Worm (Caenorhabditis elegans) whole organism, young adult: ENCODE measurements around the gene vha-6.

Experiments used
- B0035.1 ChIP-seq: sonication (generic microtip); optimal IDR thresholded peaks from 2 replicates; lab custom pipeline; 2016; ENCODE audit warnings: missing genetic modification characterization, mild to moderate bottlenecking, missing compliant biosample characterization, missing genotype, missing genetic modification reagents
- C06A6.2 ChIP-seq: fragments of 200-800 bp; sonication (Bioruptor generic); conservative IDR thresholded peaks from 2 replicates; pipeline ENCODE4 v1.3.6; 2022; ENCODE audit warnings: missing genetic modification characterization, missing compliant biosample characterization
- D2030.7 ChIP-seq: fragments of 200-800 bp; sonication (Bioruptor generic); IDR thresholded peaks from 2 replicates; pipeline ENCODE4 v1.3.6; 2022; ENCODE audit warnings: missing genetic modification reagents, missing genetic modification characterization, missing compliant biosample characterization
- F57C9.4 ChIP-seq: sonication (generic microtip); optimal IDR thresholded peaks from 2 replicates; lab custom pipeline; 2017; ENCODE audit warnings: mild to moderate bottlenecking, missing genetic modification characterization, missing compliant biosample characterization
- T07F8.4 ChIP-seq: sonication (generic microtip); optimal IDR thresholded peaks from 2 replicates; lab custom pipeline; 2016; ENCODE audit warnings: mild to moderate bottlenecking, missing genetic modification characterization, moderate library complexity, missing compliant biosample characterization
- Y53G8AR.9 ChIP-seq: fragments of 200-800 bp; sonication (Bioruptor generic); conservative IDR thresholded peaks from 2 replicates; pipeline ENCODE4 v1.3.6; 2022; ENCODE audit warnings: missing genetic modification reagents, missing genetic modification characterization, missing compliant biosample characterization
- Y95B8A.8 ChIP-seq: fragments of 200-800 bp; sonication (Bioruptor generic); IDR thresholded peaks from 2 replicates; pipeline ENCODE4 v1.3.6; 2022; ENCODE audit warnings: missing genetic modification reagents, missing genetic modification characterization, missing compliant biosample characterization
- aptf-3 ChIP-seq: fragments of 200-800 bp; sonication (Bioruptor generic); IDR thresholded peaks from 2 replicates; pipeline ENCODE4 v1.3.6; 2022; ENCODE audit warnings: missing genetic modification characterization, missing compliant biosample characterization
- attf-5 ChIP-seq: fragments of 200-800 bp; sonication (Bioruptor generic); optimal IDR thresholded peaks from 2 replicates; lab custom pipeline; 2018; ENCODE audit warnings: mild to moderate bottlenecking, missing genetic modification characterization, missing compliant biosample characterization
- bed-1 ChIP-seq: fragments of 200-800 bp; sonication (Bioruptor generic); IDR thresholded peaks from 2 replicates; pipeline ENCODE4 v1.3.6; 2022; ENCODE audit warnings: missing genetic modification reagents, missing genetic modification characterization, missing compliant biosample characterization
- cebp-1 ChIP-seq, 2 experiments: fragments of 200-800 bp in 1 of 2; sonication (Bioruptor generic) in 1 of 2; sonication (generic microtip) in 1 of 2; IDR thresholded peaks in 1 of 2; optimal IDR thresholded peaks in 1 of 2; 2 replicates each; pipeline versions ENCODE4 v1.3.6 to Lab custom; 2017 to 2022; ENCODE audit warnings: missing compliant biosample characterization in 2 of 2, missing genetic modification characterization in 2 of 2, mild to moderate bottlenecking in 1 of 2, missing genetic modification reagents in 1 of 2, moderate library complexity in 1 of 2
- cebp-2 ChIP-seq: fragments of 200-800 bp; sonication (Bioruptor generic); IDR thresholded peaks from 2 replicates; pipeline ENCODE4 v1.3.6; 2022; ENCODE audit warnings: missing genetic modification characterization, missing compliant biosample characterization
- ceh-27 ChIP-seq: fragments of 200-800 bp; sonication (Bioruptor generic); optimal IDR thresholded peaks from 2 replicates; lab custom pipeline; 2018; ENCODE audit warnings: mild to moderate bottlenecking, missing genetic modification characterization, moderate library complexity, missing compliant biosample characterization
- chd-7 ChIP-seq: sonication (generic microtip); optimal IDR thresholded peaks from 2 replicates; lab custom pipeline; 2016; ENCODE audit warnings: mild to moderate bottlenecking, missing genetic modification characterization, moderate library complexity, missing compliant biosample characterization
- egl-18 ChIP-seq: fragments of 200-800 bp; sonication (Bioruptor generic); IDR thresholded peaks from 2 replicates; pipeline ENCODE4 v1.3.6; 2022; ENCODE audit warnings: missing genetic modification reagents, missing genetic modification characterization, missing compliant biosample characterization
- egl-44 ChIP-seq: fragments of 200-800 bp; sonication (Bioruptor generic); IDR thresholded peaks from 2 replicates; pipeline ENCODE4 v1.3.6; 2022; ENCODE audit warnings: missing genetic modification reagents, missing genetic modification characterization, missing compliant biosample characterization
- fkh-3 ChIP-seq: sonication (generic microtip); optimal IDR thresholded peaks from 2 replicates; lab custom pipeline; 2016; ENCODE audit warnings: mild to moderate bottlenecking, missing genetic modification characterization, missing compliant biosample characterization
- gei-17 ChIP-seq: fragments of 200-800 bp; sonication (Bioruptor generic); optimal IDR thresholded peaks from 2 replicates; lab custom pipeline; 2018; ENCODE audit warnings: mild to moderate bottlenecking, missing genetic modification characterization, missing compliant biosample characterization
- him-1 ChIP-seq: sonication (generic microtip); optimal IDR thresholded peaks from 2 replicates; lab custom pipeline; 2016; ENCODE audit warnings: missing genotype, missing genetic modification reagents, missing genetic modification characterization, missing compliant biosample characterization
- hlh-26 ChIP-seq: fragments of 200-800 bp; sonication (Bioruptor generic); conservative IDR thresholded peaks from 2 replicates; pipeline ENCODE4 v1.3.6; 2022; ENCODE audit warnings: missing genetic modification reagents, missing genetic modification characterization, missing compliant biosample characterization
- hmg-20 ChIP-seq: fragments of 200-800 bp; sonication (Bioruptor generic); IDR thresholded peaks from 2 replicates; pipeline ENCODE4 v1.3.6; 2022; ENCODE audit warnings: missing genetic modification reagents, missing genetic modification characterization, missing compliant biosample characterization
- hrde-1 ChIP-seq: sonication (generic microtip); optimal IDR thresholded peaks from 2 replicates; lab custom pipeline; 2016; ENCODE audit warnings: missing genetic modification characterization, mild to moderate bottlenecking, missing compliant biosample characterization, moderate library complexity, missing genotype, missing genetic modification reagents, borderline replicate concordance
- hsf-1 ChIP-seq: fragments of 200-800 bp; sonication (Bioruptor generic); IDR thresholded peaks from 2 replicates; pipeline ENCODE4 v1.3.6; 2022; ENCODE audit warnings: missing genetic modification reagents, missing genetic modification characterization, missing compliant biosample characterization
- lin-54 ChIP-seq: fragments of 200-800 bp; sonication (Bioruptor generic); optimal IDR thresholded peaks from 2 replicates; lab custom pipeline; 2018; ENCODE audit warnings: mild to moderate bottlenecking, missing genetic modification characterization, missing compliant biosample characterization
- lsl-1 ChIP-seq: fragments of 200-800 bp; sonication (Bioruptor generic); optimal IDR thresholded peaks from 2 replicates; lab custom pipeline; 2018; ENCODE audit warnings: mild to moderate bottlenecking, missing genetic modification characterization, moderate library complexity, missing compliant biosample characterization
- mcd-1 ChIP-seq: fragments of 200-800 bp; sonication (Bioruptor generic); IDR thresholded peaks from 2 replicates; pipeline ENCODE4 v1.3.6; 2022; ENCODE audit warnings: missing genetic modification reagents, missing genetic modification characterization, missing compliant biosample characterization
- mel-28 ChIP-seq: sonication (generic microtip); optimal IDR thresholded peaks from 2 replicates; lab custom pipeline; 2016; ENCODE audit warnings: borderline replicate concordance, mild to moderate bottlenecking, missing genetic modification characterization, missing compliant biosample characterization
- nfya-1 ChIP-seq: sonication (generic microtip); optimal IDR thresholded peaks from 2 replicates; lab custom pipeline; 2017; ENCODE audit warnings: antibody characterized with exemption, missing compliant biosample characterization, missing genetic modification characterization, borderline replicate concordance; ENCODE audit not compliant: insufficient read depth
- nfya-2 ChIP-seq: fragments of 200-800 bp; sonication (Bioruptor generic); IDR thresholded peaks from 2 replicates; pipeline ENCODE4 v1.3.6; 2022; ENCODE audit warnings: missing genetic modification reagents, missing genetic modification characterization, missing compliant biosample characterization
- nhr-120 ChIP-seq: fragments of 200-800 bp; sonication (Bioruptor generic); IDR thresholded peaks from 2 replicates; pipeline ENCODE4 v1.3.6; 2022; ENCODE audit warnings: missing genetic modification characterization, missing compliant biosample characterization
- nhr-27 ChIP-seq: fragments of 200-800 bp; sonication (Bioruptor generic); optimal IDR thresholded peaks from 2 replicates; lab custom pipeline; 2018; ENCODE audit warnings: mild to moderate bottlenecking, missing genetic modification characterization, moderate library complexity, missing compliant biosample characterization
- nhr-80 ChIP-seq: sonication (generic microtip); optimal IDR thresholded peaks from 2 replicates; lab custom pipeline; 2016; ENCODE audit warnings: missing genetic modification characterization, missing compliant biosample characterization
- snpc-1.1 ChIP-seq: sonication (generic microtip); optimal IDR thresholded peaks from 2 replicates; lab custom pipeline; 2017; ENCODE audit warnings: missing genetic modification characterization, mild to moderate bottlenecking, missing compliant biosample characterization, antibody characterized with exemption, moderate library complexity, missing genotype, missing genetic modification reagents; ENCODE audit not compliant: insufficient read depth
- snpc-1.3 ChIP-seq: sonication (generic microtip); optimal IDR thresholded peaks from 2 replicates; lab custom pipeline; 2017; ENCODE audit warnings: missing genetic modification characterization, mild to moderate bottlenecking, missing compliant biosample characterization, antibody characterized with exemption, moderate library complexity, missing genotype, missing genetic modification reagents; ENCODE audit not compliant: insufficient read depth
- snpc-3.4 ChIP-seq: sonication (generic microtip); optimal IDR thresholded peaks from 2 replicates; lab custom pipeline; 2017; ENCODE audit warnings: missing genetic modification characterization, mild to moderate bottlenecking, missing compliant biosample characterization, antibody characterized with exemption, moderate library complexity, missing genotype, missing genetic modification reagents
- snpc-4 ChIP-seq, 5 experiments: fragments of 150-350 bp in 1 of 5; sonication (generic microtip) in 4 of 5; optimal IDR thresholded peaks; 2 replicates each; lab custom pipeline; 2014 to 2018; ENCODE audit warnings: missing genetic modification characterization in 5 of 5, missing biosample characterization in 3 of 5, antibody characterized with exemption in 2 of 5, mild to moderate bottlenecking in 2 of 5, missing compliant biosample characterization in 2 of 5, missing genotype in 2 of 5, moderate library complexity in 2 of 5, missing genetic modification reagents in 1 of 5
- sptf-2 ChIP-seq: fragments of 200-800 bp; sonication (Bioruptor generic); optimal IDR thresholded peaks from 2 replicates; lab custom pipeline; 2018; ENCODE audit warnings: mild to moderate bottlenecking, missing genetic modification characterization, missing compliant biosample characterization
- tlf-1 ChIP-seq: fragments of 200-800 bp; sonication (Bioruptor generic); optimal IDR thresholded peaks from 2 replicates; lab custom pipeline; 2018; ENCODE audit warnings: mild to moderate bottlenecking, missing genetic modification characterization, missing compliant biosample characterization
- unc-62 ChIP-seq: fragments of 150-350 bp; optimal IDR thresholded peaks from 2 replicates; lab custom pipeline; 2014; ENCODE audit warnings: missing biosample characterization, missing genetic modification reagents, missing genetic modification characterization
- xnd-1 ChIP-seq: sonication (generic microtip); optimal IDR thresholded peaks from 2 replicates; lab custom pipeline; 2016; ENCODE audit warnings: missing genotype, missing genetic modification reagents, missing genetic modification characterization, missing compliant biosample characterization
- zim-3 ChIP-seq: sonication (generic microtip); optimal IDR thresholded peaks from 2 replicates; lab custom pipeline; 2017; ENCODE audit warnings: mild to moderate bottlenecking, missing genetic modification characterization, moderate library complexity, missing compliant biosample characterization
- ztf-18 ChIP-seq: sonication (generic microtip); optimal IDR thresholded peaks from 2 replicates; lab custom pipeline; 2016; ENCODE audit warnings: missing genotype, mild to moderate bottlenecking, missing genetic modification characterization, missing compliant biosample characterization
- ztf-26 ChIP-seq: sonication (generic microtip); optimal IDR thresholded peaks from 2 replicates; lab custom pipeline; 2017; ENCODE audit warnings: missing genetic modification characterization, missing compliant biosample characterization
- ztf-28 ChIP-seq: fragments of 200-800 bp; sonication (Bioruptor generic); IDR thresholded peaks from 2 replicates; pipeline ENCODE4 v1.3.6; 2022; ENCODE audit warnings: missing genetic modification reagents, missing genetic modification characterization, missing compliant biosample characterization
- ztf-3 ChIP-seq: fragments of 200-800 bp; sonication (Bioruptor generic); optimal IDR thresholded peaks from 2 replicates; lab custom pipeline; 2018; ENCODE audit warnings: mild to moderate bottlenecking, missing genetic modification characterization, missing compliant biosample characterization

Gene vha-6

DNA sequence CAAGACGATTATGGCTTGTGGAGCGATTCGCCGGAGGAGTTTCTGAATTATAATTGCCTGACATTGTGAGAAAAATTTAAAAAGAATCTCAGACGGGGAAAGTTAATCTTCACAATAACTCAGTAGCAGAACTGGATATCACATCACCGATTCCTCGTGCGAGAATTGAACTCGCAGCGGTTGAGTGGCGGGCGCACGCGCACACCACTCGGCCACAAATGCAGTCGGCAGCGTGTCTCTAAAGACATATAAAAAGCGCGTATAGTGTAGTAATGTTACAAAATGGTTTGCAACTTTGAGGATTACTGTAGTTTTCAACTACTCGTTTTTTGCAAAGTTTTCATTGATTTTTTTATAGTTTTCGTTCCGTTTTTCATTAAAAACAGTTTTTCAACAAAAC lies 46.3 kb upstream of the vha-6 start (continued):
- peak; percentile 98 for TF ChIP-seq him-1 (tag; lab: Kevin White, UChicago)
- peak; percentile 97 for TF ChIP-seq cebp-2
- TF ChIP-seq unc-62 (GFP tag; lab: Kevin White, UChicago) = no peak
- peak; percentile 76 for TF ChIP-seq tlf-1 (GFP tag; lab: Kevin White, UChicago)
- TF ChIP-seq C06A6.2 (GFP tag; lab: Robert Waterston, UW) = peak; percentile 57
- TF ChIP-seq ztf-18 (tag; lab: Kevin White, UChicago) = peak; percentile 89
- TF ChIP-seq snpc-1.1 (tag; lab: Kevin White, UChicago) = peak; percentile 82
- peak; percentile 93 for TF ChIP-seq chd-7 (tag; lab: Kevin White, UChicago)
- TF ChIP-seq snpc-1.3 = peak; percentile 97
- TF ChIP-seq hmg-20 (GFP tag; lab: Robert Waterston, UW) = peak; percentile 88
- TF ChIP-seq sptf-2 (GFP tag; lab: Kevin White, UChicago) = peak; percentile 98
- TF ChIP-seq aptf-3 (GFP tag; lab: Robert Waterston, UW) = 0 out of 2 replicates have a peak, but pooled peaks have one; percentile 58
- TF ChIP-seq D2030.7 = peak; percentile 90
- peak; percentile 82 for TF ChIP-seq lsl-1 (GFP tag; lab: Kevin White, UChicago)
- no peak for TF ChIP-seq nfya-1 (tag; lab: Kevin White, UChicago)
- peak; percentile 57 for TF ChIP-seq nhr-80 (tag; lab: Kevin White, UChicago)
- TF ChIP-seq ztf-3 (GFP tag; lab: Kevin White, UChicago) = peak; percentile 41
- TF ChIP-seq hsf-1 (GFP tag; lab: Robert Waterston, UW) = peak; percentile 64; the same call in 1 of the 2 replicates
- peak; percentile 85 for TF ChIP-seq egl-18
- TF ChIP-seq gei-17 (GFP tag; lab: Kevin White, UChicago) = peak; percentile 47
- peak; percentile 87 for TF ChIP-seq ztf-26 (tag; lab: Kevin White, UChicago)
- peak; percentile 87; the same call in 1 of the 2 replicates for TF ChIP-seq bed-1
- TF ChIP-seq attf-5 = peak; percentile 91
- peak; percentile 94 for TF ChIP-seq zim-3 (tag; lab: Kevin White, UChicago)
- peak; percentile 97 for TF ChIP-seq nhr-120 (GFP tag; lab: Robert Waterston, UW)
- peak; percentile 76 for TF ChIP-seq B0035.1 (tag; lab: Kevin White, UChicago)
- peak; percentile 77 for TF ChIP-seq hrde-1 (tag; lab: Kevin White, UChicago)
- TF ChIP-seq xnd-1 = peak; percentile 15
- TF ChIP-seq nfya-2 (GFP tag; lab: Robert Waterston, UW) = 0 out of 2 replicates have a peak, but pooled peaks have one; percentile 46
- 0 out of 2 replicates have a peak, but pooled peaks have one; percentile 31 for TF ChIP-seq Y95B8A.8 (GFP tag; lab: Robert Waterston, UW)
- peak; percentile 83 for TF ChIP-seq snpc-4 (GFP tag; optimal IDR thresholded peaks at IDR 0.05; lab: Kevin White, UChicago)
- TF ChIP-seq snpc-4 (tag; optimal IDR thresholded peaks at IDR 0.05; lab: Kevin White, UChicago) = peak; percentile 62 to 82 (median 77)
- peak; percentile 83 for TF ChIP-seq mcd-1 (GFP tag; lab: Robert Waterston, UW)
- TF ChIP-seq lin-54 = peak; percentile 81
- 0 out of 2 replicates have a peak, but pooled peaks have one; percentile 25 for TF ChIP-seq hlh-26 (GFP tag; lab: Robert Waterston, UW)
- peak; percentile 97 for TF ChIP-seq egl-44 (GFP tag; lab: Robert Waterston, UW)
- peak; percentile 94 for TF ChIP-seq ceh-27 (GFP tag; lab: Kevin White, UChicago)
- TF ChIP-seq snpc-3.4 = peak; percentile 93
- peak; percentile 97 for TF ChIP-seq fkh-3 (tag; lab: Kevin White, UChicago)
- peak; percentile 83; the same call in 1 of the 2 replicates for TF ChIP-seq Y53G8AR.9 (GFP tag; lab: Robert Waterston, UW)
- peak; percentile 93 for TF ChIP-seq T07F8.4 (tag; lab: Kevin White, UChicago)
- peak; percentile 97 for TF ChIP-seq nhr-27 (tag; lab: Kevin White, UChicago)
- TF ChIP-seq cebp-1 (GFP tag; IDR thresholded peaks at IDR 0.05; lab: Robert Waterston, UW) = peak; percentile 56; the same call in 1 of the 2 replicates
- TF ChIP-seq cebp-1 (tag; optimal IDR thresholded peaks at IDR 0.05; lab: Kevin White, UChicago) = no peak
- peak; percentile 75; the same call in 1 of the 2 replicates for TF ChIP-seq ztf-28 (GFP tag; lab: Robert Waterston, UW)
- TF ChIP-seq mel-28 (tag; lab: Kevin White, UChicago) = peak; percentile 70
- peak; percentile 72 for TF ChIP-seq F57C9.4
